Worm (Caenorhabditis elegans) whole organism, young adult: ENCODE data around the gene mlt-3.

ENCODE experiments used
- F39B2.1 ChIP-seq: fragments of 200-800 bp; sonication (Bioruptor generic); IDR thresholded peaks from 2 replicates; pipeline ENCODE4 v1.3.6; 2022; ENCODE audit warnings: missing genetic modification reagents, missing genetic modification characterization, missing compliant biosample characterization
- F57A8.1 ChIP-seq: fragments of 200-800 bp; sonication (Bioruptor generic); optimal IDR thresholded peaks from 2 replicates; lab custom pipeline; 2018; ENCODE audit warnings: mild to moderate bottlenecking, missing genetic modification characterization, moderate library complexity, missing compliant biosample characterization
- K12H6.12 ChIP-seq: fragments of 200-800 bp; sonication (Bioruptor generic); optimal IDR thresholded peaks from 2 replicates; lab custom pipeline; 2018; ENCODE audit warnings: mild to moderate bottlenecking, missing genetic modification characterization, missing compliant biosample characterization
- T26A5.8 ChIP-seq: sonication (generic microtip); optimal IDR thresholded peaks from 2 replicates; lab custom pipeline; 2016; ENCODE audit warnings: missing genetic modification characterization, missing compliant biosample characterization
- ama-1 ChIP-seq, 3 experiments: fragments of 150-350 bp in 1 of 3; sonication (generic microtip) in 2 of 3; optimal IDR thresholded peaks; 2 replicates each; lab custom pipeline; 2014 to 2018; ENCODE audit warnings: missing biosample characterization in 2 of 3, missing genetic modification characterization in 2 of 3, missing genetic modification reagents in 2 of 3
- die-1 ChIP-seq: sonication (generic microtip); optimal IDR thresholded peaks from 2 replicates; lab custom pipeline; 2016; ENCODE audit warnings: missing genotype, mild to moderate bottlenecking, missing genetic modification characterization, missing compliant biosample characterization
- lin-35 ChIP-seq, 3 experiments: fragments of 150-350 bp in 2 of 3; sonication (generic microtip) in 1 of 3; optimal IDR thresholded peaks; 2 replicates each; lab custom pipeline; 2014 to 2018; ENCODE audit warnings: missing biosample characterization in 3 of 3, missing genetic modification characterization in 3 of 3, missing genetic modification reagents in 3 of 3
- mel-28 ChIP-seq: sonication (generic microtip); optimal IDR thresholded peaks from 2 replicates; lab custom pipeline; 2016; ENCODE audit warnings: borderline replicate concordance, mild to moderate bottlenecking, missing genetic modification characterization, missing compliant biosample characterization
- nhr-80 ChIP-seq: sonication (generic microtip); optimal IDR thresholded peaks from 2 replicates; lab custom pipeline; 2016; ENCODE audit warnings: missing genetic modification characterization, missing compliant biosample characterization
- pha-4 ChIP-seq: fragments of 150-350 bp; sonication (generic microtip); optimal IDR thresholded peaks from 2 replicates; lab custom pipeline; 2014; ENCODE audit warnings: missing biosample characterization, missing genetic modification reagents, missing genetic modification characterization
- rec-8 ChIP-seq, 2 experiments: sonication (generic microtip); optimal IDR thresholded peaks; 2 replicates each; lab custom pipeline; 2016; ENCODE audit warnings: mild to moderate bottlenecking in 2 of 2, missing genetic modification characterization in 2 of 2, missing genetic modification reagents in 2 of 2, missing genotype in 2 of 2, missing biosample characterization in 1 of 2, missing compliant biosample characterization in 1 of 2, moderate library complexity in 1 of 2
- unc-62 ChIP-seq: fragments of 150-350 bp; optimal IDR thresholded peaks from 2 replicates; lab custom pipeline; 2014; ENCODE audit warnings: missing biosample characterization, missing genetic modification reagents, missing genetic modification characterization

DNA sequence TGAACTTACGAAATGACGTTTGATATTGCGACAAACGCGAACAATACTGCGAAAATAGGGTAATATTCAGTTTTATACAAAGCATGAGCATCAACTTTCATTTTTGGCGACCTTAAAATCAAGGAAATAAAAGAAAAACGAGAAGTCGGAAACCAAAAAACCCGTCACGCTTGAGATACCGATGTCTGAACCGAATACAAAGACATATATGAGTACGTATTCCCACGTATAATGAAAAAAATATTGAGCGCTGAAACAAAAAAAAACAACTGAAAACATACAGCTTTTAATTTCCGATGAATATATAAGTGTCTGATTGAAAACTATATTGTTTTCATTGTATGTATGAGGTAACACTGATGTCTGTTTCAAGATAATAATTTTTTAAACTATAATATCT lies 2.8 kb upstream of the mlt-3 start, which contains the start of gene sre-18:
- TF ChIP-seq nhr-80 (no peak), mel-28 (tag; lab: Kevin White, UChicago) (no peak), rec-8 (tag; optimal IDR thresholded peaks at IDR 0.05; lab: Kevin White, UChicago) (no peak), F57A8.1 (no peak), pha-4 (tag; lab: Kevin White, UChicago) (no peak), ama-1 (optimal IDR thresholded peaks at IDR 0.05; lab: Kevin White, UChicago) (no peak), ama-1 (GFP tag; optimal IDR thresholded peaks at IDR 0.05; lab: Kevin White, UChicago) (no peak), unc-62 (GFP tag; lab: Kevin White, UChicago) (no peak), F39B2.1 (GFP tag; lab: Robert Waterston, UW) (no peak), K12H6.12 (no peak), lin-35 (GFP tag; optimal IDR thresholded peaks at IDR 0.05; lab: Kevin White, UChicago) (no peak), T26A5.8 (tag; lab: Kevin White, UChicago) (no peak), die-1 (tag; lab: Kevin White, UChicago) (no peak)
